Worm (Caenorhabditis elegans) whole organism, L1 larva: ENCODE results near the gene mob-2.

ENCODE experiments used
- C04F5.9 ChIP-seq: sonication (generic microtip); optimal IDR thresholded peaks from 2 replicates; lab custom pipeline; 2016; ENCODE audit warnings: missing genetic modification characterization, missing compliant biosample characterization
- C34B4.2 ChIP-seq: sonication (generic microtip); optimal IDR thresholded peaks from 2 replicates; lab custom pipeline; 2017; ENCODE audit warnings: mild to moderate bottlenecking, missing genetic modification characterization, missing compliant biosample characterization
- F16B12.6 ChIP-seq: fragments of 150-350 bp; optimal IDR thresholded peaks from 2 replicates; lab custom pipeline; 2014; ENCODE audit warnings: missing biosample characterization, missing genetic modification characterization
- Y116A8C.19 ChIP-seq: sonication (generic microtip); optimal IDR thresholded peaks from 2 replicates; lab custom pipeline; 2016; ENCODE audit warnings: missing compliant biosample characterization, missing genetic modification characterization, borderline replicate concordance
- aly-2 ChIP-seq: fragments of 150-350 bp; optimal IDR thresholded peaks from 2 replicates; lab custom pipeline; 2014; ENCODE audit warnings: missing biosample characterization, missing genetic modification characterization
- ama-1 ChIP-seq: fragments of 150-350 bp; optimal IDR thresholded peaks from 2 replicates; lab custom pipeline; 2014
- blmp-1 ChIP-seq: fragments of 150-350 bp; optimal IDR thresholded peaks from 2 replicates; lab custom pipeline; 2014; ENCODE audit warnings: missing biosample characterization, missing genetic modification characterization
- ceh-63 ChIP-seq: fragments of 200-800 bp; sonication (Bioruptor generic); optimal IDR thresholded peaks from 2 replicates; lab custom pipeline; 2018; ENCODE audit warnings: mild to moderate bottlenecking, missing genetic modification characterization, missing compliant biosample characterization
- ceh-8 ChIP-seq: fragments of 200-800 bp; sonication (Bioruptor generic); optimal IDR thresholded peaks from 2 replicates; lab custom pipeline; 2018; ENCODE audit warnings: mild to moderate bottlenecking, missing genetic modification characterization, moderate library complexity, missing compliant biosample characterization
- ceh-82 ChIP-seq, 3 experiments: fragments of 150-350 bp in 1 of 3; sonication (generic microtip) in 2 of 3; optimal IDR thresholded peaks; 2 replicates each; lab custom pipeline; 2014 to 2017; ENCODE audit warnings: missing biosample characterization in 3 of 3, missing genetic modification characterization in 3 of 3
- ceh-88 ChIP-seq: fragments of 200-800 bp; sonication (Bioruptor generic); IDR thresholded peaks from 2 replicates; pipeline ENCODE4 v1.3.6; 2022; ENCODE audit warnings: missing genetic modification characterization, missing compliant biosample characterization
- ceh-90 ChIP-seq: sonication (generic microtip); optimal IDR thresholded peaks from 2 replicates; lab custom pipeline; 2016; ENCODE audit warnings: missing genetic modification characterization, missing compliant biosample characterization
- ces-1 ChIP-seq: fragments of 150-350 bp; optimal IDR thresholded peaks from 2 replicates; lab custom pipeline; 2014; ENCODE audit warnings: missing biosample characterization, missing genetic modification reagents, missing genetic modification characterization
- dpl-1 ChIP-seq, 3 experiments: fragments of 150-350 bp in 2 of 3; sonication (generic microtip) in 1 of 3; optimal IDR thresholded peaks; 2 replicates each; lab custom pipeline; 2014 to 2017; ENCODE audit warnings: missing biosample characterization in 3 of 3, missing genetic modification characterization in 3 of 3, missing genetic modification reagents in 3 of 3
- efl-1 ChIP-seq, 4 experiments: fragments of 150-350 bp; optimal IDR thresholded peaks in 3 of 4; peaks in 1 of 4; 1 replicate in 1 of 4; 2 replicates in 3 of 4; lab custom pipeline; 2014; ENCODE audit warnings: missing biosample characterization in 2 of 4, missing genetic modification characterization in 2 of 4, missing genetic modification reagents in 2 of 4
- efl-3 ChIP-seq: fragments of 200-800 bp; sonication (Bioruptor generic); optimal IDR thresholded peaks from 2 replicates; lab custom pipeline; 2018; ENCODE audit warnings: mild to moderate bottlenecking, missing genetic modification characterization, missing compliant biosample characterization
- egl-13 ChIP-seq: sonication (generic microtip); optimal IDR thresholded peaks from 2 replicates; lab custom pipeline; 2016; ENCODE audit warnings: missing genotype, missing genetic modification reagents, missing genetic modification characterization, missing compliant biosample characterization
- elt-2 ChIP-seq: sonication (generic microtip); optimal IDR thresholded peaks from 2 replicates; lab custom pipeline; 2016; ENCODE audit warnings: missing genetic modification characterization, mild to moderate bottlenecking, inconsistent platforms, missing compliant biosample characterization, missing genetic modification reagents
- fos-1 ChIP-seq: fragments of 150-350 bp; optimal IDR thresholded peaks from 2 replicates; lab custom pipeline; 2014; ENCODE audit warnings: missing biosample characterization, missing genetic modification characterization
- grh-1 ChIP-seq: fragments of 200-800 bp; sonication (Bioruptor generic); IDR thresholded peaks from 2 replicates; pipeline ENCODE4 v1.3.6; 2022; ENCODE audit warnings: missing genetic modification reagents, missing genetic modification characterization, missing compliant biosample characterization
- hlh-17 ChIP-seq: fragments of 200-800 bp; sonication (Bioruptor generic); optimal IDR thresholded peaks from 2 replicates; lab custom pipeline; 2018; ENCODE audit warnings: missing genetic modification characterization, mild to moderate bottlenecking, missing compliant biosample characterization, moderate library complexity, borderline replicate concordance
- hlh-4 ChIP-seq: sonication (generic microtip); optimal IDR thresholded peaks from 2 replicates; lab custom pipeline; 2016; ENCODE audit warnings: mild to moderate bottlenecking, missing genetic modification characterization, missing compliant biosample characterization
- hpl-2 ChIP-seq: fragments of 150-350 bp; optimal IDR thresholded peaks from 2 replicates; lab custom pipeline; 2014; ENCODE audit warnings: missing biosample characterization, missing genetic modification reagents, missing genetic modification characterization
- irx-1 ChIP-seq: sonication (generic microtip); optimal IDR thresholded peaks from 2 replicates; lab custom pipeline; 2016; ENCODE audit warnings: missing genetic modification characterization, missing compliant biosample characterization
- isw-1 ChIP-seq: fragments of 200-800 bp; sonication (Bioruptor generic); IDR thresholded peaks from 2 replicates; pipeline ENCODE4 v1.3.6; 2022; ENCODE audit warnings: missing genetic modification characterization, missing compliant biosample characterization
- lin-13 ChIP-seq: fragments of 150-350 bp; optimal IDR thresholded peaks from 2 replicates; lab custom pipeline; 2014; ENCODE audit warnings: missing biosample characterization, missing genetic modification reagents, missing genetic modification characterization
- lin-35 ChIP-seq, 2 experiments: fragments of 150-350 bp; optimal IDR thresholded peaks; 2 replicates each; lab custom pipeline; 2014; ENCODE audit warnings: missing biosample characterization in 2 of 2, missing genetic modification characterization in 2 of 2, missing genetic modification reagents in 2 of 2
- lin-39 ChIP-seq: fragments of 150-350 bp; optimal IDR thresholded peaks from 2 replicates; lab custom pipeline; 2014; ENCODE audit warnings: missing biosample characterization, missing genetic modification reagents, missing genetic modification characterization
- mab-9 ChIP-seq: fragments of 200-800 bp; sonication (Bioruptor generic); IDR thresholded peaks from 2 replicates; pipeline ENCODE4 v1.3.6; 2022; ENCODE audit warnings: missing genetic modification reagents, missing genetic modification characterization, missing compliant biosample characterization
- mdl-1 ChIP-seq, 2 experiments: fragments of 150-350 bp; optimal IDR thresholded peaks; 2 replicates each; lab custom pipeline; 2014 to 2017; ENCODE audit warnings: missing biosample characterization in 2 of 2, missing genetic modification characterization in 2 of 2, inconsistent platforms in 1 of 2
- mep-1 ChIP-seq: fragments of 150-350 bp; optimal IDR thresholded peaks from 2 replicates; lab custom pipeline; 2014; ENCODE audit warnings: missing biosample characterization, missing genetic modification characterization
- nhr-11 ChIP-seq: fragments of 150-350 bp; optimal IDR thresholded peaks from 2 replicates; lab custom pipeline; 2014; ENCODE audit warnings: missing biosample characterization, missing genetic modification characterization
- nhr-19 ChIP-seq: fragments of 200-800 bp; sonication (Bioruptor generic); conservative IDR thresholded peaks from 2 replicates; pipeline ENCODE4 v1.3.6; 2022; ENCODE audit warnings: missing genetic modification characterization, missing compliant biosample characterization
- nhr-20 ChIP-seq: sonication (generic microtip); optimal IDR thresholded peaks from 2 replicates; lab custom pipeline; 2016; ENCODE audit warnings: mild to moderate bottlenecking, missing genetic modification characterization, missing compliant biosample characterization
- nhr-237 ChIP-seq: fragments of 150-350 bp; optimal IDR thresholded peaks from 2 replicates; lab custom pipeline; 2014; ENCODE audit warnings: missing biosample characterization, missing genetic modification characterization
- nhr-28 ChIP-seq: fragments of 150-350 bp; optimal IDR thresholded peaks from 2 replicates; lab custom pipeline; 2014; ENCODE audit warnings: missing biosample characterization, missing genetic modification characterization
- nhr-76 ChIP-seq: sonication (generic microtip); optimal IDR thresholded peaks from 2 replicates; lab custom pipeline; 2017; ENCODE audit warnings: missing biosample characterization, missing genetic modification characterization
- nhr-90 ChIP-seq: sonication (generic microtip); optimal IDR thresholded peaks from 2 replicates; lab custom pipeline; 2016; ENCODE audit warnings: mild to moderate bottlenecking, missing genetic modification characterization, missing compliant biosample characterization; ENCODE audit not compliant: poor library complexity
- pax-3 ChIP-seq: fragments of 200-800 bp; sonication (Bioruptor generic); optimal IDR thresholded peaks from 2 replicates; lab custom pipeline; 2018; ENCODE audit warnings: mild to moderate bottlenecking, missing genetic modification characterization, moderate library complexity, missing compliant biosample characterization
- rnt-1 ChIP-seq: sonication (generic microtip); optimal IDR thresholded peaks from 2 replicates; lab custom pipeline; 2016; ENCODE audit warnings: mild to moderate bottlenecking, missing genetic modification characterization, moderate library complexity, missing compliant biosample characterization
- snpc-4 ChIP-seq: fragments of 150-350 bp; optimal IDR thresholded peaks from 2 replicates; lab custom pipeline; 2014; ENCODE audit warnings: missing biosample characterization, missing genetic modification characterization
- snu-23 ChIP-seq: sonication (generic microtip); optimal IDR thresholded peaks from 2 replicates; lab custom pipeline; 2016; ENCODE audit warnings: missing genetic modification characterization, missing compliant biosample characterization
- sox-4 ChIP-seq: sonication (generic microtip); optimal IDR thresholded peaks from 2 replicates; lab custom pipeline; 2016; ENCODE audit warnings: missing genetic modification characterization, missing compliant biosample characterization
- sptf-1 ChIP-seq: fragments of 150-350 bp; optimal IDR thresholded peaks from 2 replicates; lab custom pipeline; 2014; ENCODE audit warnings: missing biosample characterization, missing genetic modification characterization
- swsn-7 ChIP-seq: sonication (generic microtip); optimal IDR thresholded peaks from 2 replicates; lab custom pipeline; 2016; ENCODE audit warnings: missing genetic modification characterization, missing compliant biosample characterization
- tbx-2 ChIP-seq: sonication (generic microtip); optimal IDR thresholded peaks from 2 replicates; lab custom pipeline; 2016; ENCODE audit warnings: missing genetic modification characterization, missing compliant biosample characterization
- tlp-1 ChIP-seq: fragments of 150-350 bp; optimal IDR thresholded peaks from 2 replicates; lab custom pipeline; 2014; ENCODE audit warnings: missing biosample characterization, missing genetic modification characterization
- unc-130 ChIP-seq: fragments of 150-350 bp; optimal IDR thresholded peaks from 2 replicates; lab custom pipeline; 2017; ENCODE audit warnings: missing biosample characterization, missing genetic modification characterization, inconsistent platforms
- unc-30 ChIP-seq: sonication (generic microtip); optimal IDR thresholded peaks from 2 replicates; lab custom pipeline; 2017; ENCODE audit warnings: missing biosample characterization, missing genetic modification characterization
- unc-86 ChIP-seq: sonication (generic microtip); optimal IDR thresholded peaks from 2 replicates; lab custom pipeline; 2016; ENCODE audit warnings: missing genetic modification characterization, missing compliant biosample characterization
- xbp-1 ChIP-seq: sonication (generic microtip); optimal IDR thresholded peaks from 2 replicates; lab custom pipeline; 2016; ENCODE audit warnings: missing genetic modification characterization, missing compliant biosample characterization
- zag-1 ChIP-seq: fragments of 150-350 bp; optimal IDR thresholded peaks from 2 replicates; lab custom pipeline; 2014; ENCODE audit warnings: missing biosample characterization, missing genetic modification characterization
- zip-4 ChIP-seq: fragments of 200-800 bp; sonication (Bioruptor generic); optimal IDR thresholded peaks from 2 replicates; lab custom pipeline; 2018; ENCODE audit warnings: mild to moderate bottlenecking, missing genetic modification characterization, moderate library complexity, missing compliant biosample characterization
- ztf-11 ChIP-seq, 2 experiments: sonication (generic microtip); optimal IDR thresholded peaks; 2 replicates each; lab custom pipeline; 2016 to 2017; ENCODE audit warnings: missing genetic modification characterization in 2 of 2, missing biosample characterization in 1 of 2, missing compliant biosample characterization in 1 of 2

mob-2 gene

DNA sequence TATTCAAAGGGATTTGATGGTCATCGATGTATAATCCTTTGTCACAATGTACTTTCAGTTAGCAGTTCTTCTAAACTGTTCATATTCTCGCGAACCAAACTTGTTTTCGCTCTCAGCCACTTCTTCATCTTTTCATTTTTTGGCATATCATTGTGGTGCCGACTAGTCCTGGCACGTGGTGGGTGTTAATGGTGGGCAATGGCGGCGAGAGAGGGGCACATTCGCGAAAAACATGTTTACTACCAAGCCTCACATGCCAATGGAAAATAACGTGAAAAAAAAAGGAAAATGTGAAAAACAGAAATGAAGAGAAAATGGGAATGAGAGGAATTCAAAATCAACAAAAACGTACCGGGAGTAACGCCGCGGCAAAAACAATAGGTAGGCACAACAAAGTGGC is 22.8 kb downstream of the mob-2 start (continued):
- peak in 1 of 2 experiments; percentile 58 for TF ChIP-seq lin-35 (GFP tag; optimal IDR thresholded peaks at IDR 0.05; lab: Kevin White, UChicago)
- no peak for TF ChIP-seq Y116A8C.19 (tag; lab: Kevin White, UChicago)
- no peak for TF ChIP-seq egl-13 (tag; lab: Kevin White, UChicago)
- TF ChIP-seq zip-4 (GFP tag; lab: Kevin White, UChicago): no peak
- TF ChIP-seq irx-1: no peak
- no peak for TF ChIP-seq nhr-28 (tag; lab: Kevin White, UChicago)
- peak; percentile 46 for TF ChIP-seq pax-3 (tag; lab: Kevin White, UChicago)
- TF ChIP-seq C04F5.9 (tag; lab: Kevin White, UChicago): no peak
- no peak for TF ChIP-seq efl-3 (GFP tag; lab: Kevin White, UChicago)
- TF ChIP-seq snpc-4: no peak
- no peak for TF ChIP-seq xbp-1 (tag; lab: Kevin White, UChicago)
- TF ChIP-seq ztf-11 (tag; optimal IDR thresholded peaks at IDR 0.05; lab: Kevin White, UChicago): no peak
- no peak for TF ChIP-seq zag-1 (tag; lab: Kevin White, UChicago)
- TF ChIP-seq ceh-63: no peak
- TF ChIP-seq efl-1 (optimal IDR thresholded peaks at IDR 0.05; lab: Kevin White, UChicago): no peak
- peak in 1 of 2 experiments; percentile 22 for TF ChIP-seq efl-1 (GFP tag; optimal IDR thresholded peaks at IDR 0.05 in 1 of 2; lab: Kevin White, UChicago)
- no peak for TF ChIP-seq ama-1 (lab: Kevin White, UChicago)
- TF ChIP-seq C34B4.2 (tag; lab: Kevin White, UChicago): no peak
- TF ChIP-seq isw-1 (GFP tag; lab: Robert Waterston, UW): no peak
- no peak for TF ChIP-seq F16B12.6 (tag; lab: Kevin White, UChicago)
- no peak for TF ChIP-seq ces-1 (GFP tag; lab: Kevin White, UChicago)
- no peak for TF ChIP-seq lin-39 (tag; lab: Kevin White, UChicago)
- 0 out of 2 replicates have a peak, but pooled peaks have one; percentile 6 for TF ChIP-seq grh-1 (GFP tag; lab: Robert Waterston, UW)
- TF ChIP-seq elt-2 (tag; lab: Kevin White, UChicago): no peak
- TF ChIP-seq ceh-82 (tag; optimal IDR thresholded peaks at IDR 0.05; lab: Kevin White, UChicago): no peak
- TF ChIP-seq hlh-4 (tag; lab: Kevin White, UChicago): no peak
- TF ChIP-seq dpl-1 (GFP tag; optimal IDR thresholded peaks at IDR 0.05; lab: Kevin White, UChicago): peak in 1 of 3 experiments; percentile 18
- peak; percentile 52 for TF ChIP-seq nhr-20 (tag; lab: Kevin White, UChicago)
- TF ChIP-seq snu-23 (GFP tag; lab: Kevin White, UChicago): peak; percentile 66
- TF ChIP-seq nhr-76 (tag; lab: Kevin White, UChicago): no peak
- no peak for TF ChIP-seq lin-13
- no peak for TF ChIP-seq unc-86
- no peak for TF ChIP-seq rnt-1 (tag; lab: Kevin White, UChicago)
- no peak for TF ChIP-seq hlh-17 (GFP tag; lab: Kevin White, UChicago)
- TF ChIP-seq unc-30 (tag; lab: Kevin White, UChicago): no peak
- no peak for TF ChIP-seq tbx-2 (tag; lab: Kevin White, UChicago)
- TF ChIP-seq sox-4: no peak
- no peak for TF ChIP-seq nhr-19 (GFP tag; lab: Robert Waterston, UW)
- TF ChIP-seq nhr-237 (tag; lab: Kevin White, UChicago): no peak
- peak; percentile 30 for TF ChIP-seq unc-130 (tag; lab: Kevin White, UChicago)
- no peak for TF ChIP-seq mep-1 (tag; lab: Kevin White, UChicago)
- TF ChIP-seq ceh-88: no peak
- no peak for TF ChIP-seq mab-9
- no peak for TF ChIP-seq ceh-90 (tag; lab: Kevin White, UChicago)
- peak; percentile 13 for TF ChIP-seq blmp-1 (tag; lab: Kevin White, UChicago)
- TF ChIP-seq nhr-11 (tag; lab: Kevin White, UChicago): no peak
- peak in 1 of 2 experiments; percentile 77 for TF ChIP-seq mdl-1 (tag; optimal IDR thresholded peaks at IDR 0.05; lab: Kevin White, UChicago)
- TF ChIP-seq hpl-2 (GFP tag; lab: Kevin White, UChicago): no peak
- no peak for TF ChIP-seq tlp-1 (tag; lab: Kevin White, UChicago)
- TF ChIP-seq aly-2 (tag; lab: Kevin White, UChicago): no peak
- no peak for TF ChIP-seq sptf-1 (tag; lab: Kevin White, UChicago)
- peak; percentile 35 for TF ChIP-seq nhr-90 (tag; lab: Kevin White, UChicago)
- no peak for TF ChIP-seq fos-1
- no peak for TF ChIP-seq swsn-7 (tag; lab: Kevin White, UChicago)
- no peak for TF ChIP-seq ceh-8
